Worm (Caenorhabditis elegans) whole organism, L2 larva: ENCODE data around the gene gpa-4.

Experiments used
- C34F6.9 ChIP-seq: fragments of 150-350 bp; optimal IDR thresholded peaks from 2 replicates; lab custom pipeline; 2014; ENCODE audit warnings: missing biosample characterization, missing genetic modification characterization
- F13H6.1 ChIP-seq: sonication (generic microtip); optimal IDR thresholded peaks from 2 replicates; lab custom pipeline; 2016; ENCODE audit warnings: missing genetic modification characterization, missing compliant biosample characterization
- R02D3.7 ChIP-seq: fragments of 150-350 bp; optimal IDR thresholded peaks from 2 replicates; lab custom pipeline; 2014; ENCODE audit warnings: missing biosample characterization, missing genetic modification characterization
- ZK546.5 ChIP-seq: sonication (generic microtip); optimal IDR thresholded peaks from 2 replicates; lab custom pipeline; 2017; ENCODE audit warnings: missing biosample characterization, missing genetic modification characterization
- alr-1 ChIP-seq: fragments of 150-350 bp; optimal IDR thresholded peaks from 2 replicates; lab custom pipeline; 2014; ENCODE audit warnings: missing biosample characterization, missing genetic modification characterization
- ama-1 ChIP-seq: fragments of 150-350 bp; optimal IDR thresholded peaks from 2 replicates; lab custom pipeline; 2018; ENCODE audit warnings: inconsistent platforms
- blmp-1 ChIP-seq: sonication (generic microtip); optimal IDR thresholded peaks from 2 replicates; lab custom pipeline; 2017; ENCODE audit warnings: missing genetic modification characterization, mild to moderate bottlenecking, missing compliant biosample characterization, antibody characterized with exemption, moderate library complexity; ENCODE audit not compliant: insufficient read depth
- ceh-82 ChIP-seq: fragments of 150-350 bp; optimal IDR thresholded peaks from 2 replicates; lab custom pipeline; 2014; ENCODE audit warnings: missing biosample characterization, missing genetic modification characterization
- crh-2 ChIP-seq: sonication (generic microtip); optimal IDR thresholded peaks from 2 replicates; lab custom pipeline; 2017; ENCODE audit warnings: missing biosample characterization, missing genetic modification characterization
- dmd-4 ChIP-seq: sonication (generic microtip); optimal IDR thresholded peaks from 2 replicates; lab custom pipeline; 2017; ENCODE audit warnings: missing biosample characterization, missing genetic modification characterization
- egl-27 ChIP-seq: sonication (generic microtip); optimal IDR thresholded peaks from 3 replicates; lab custom pipeline; 2017; ENCODE audit warnings: missing biosample characterization, missing genetic modification reagents, missing genetic modification characterization
- elt-1 ChIP-seq: fragments of 150-350 bp; optimal IDR thresholded peaks from 2 replicates; lab custom pipeline; 2014; ENCODE audit warnings: missing biosample characterization, missing genetic modification characterization
- elt-3 ChIP-seq: sonication (generic microtip); optimal IDR thresholded peaks from 2 replicates; lab custom pipeline; 2017; ENCODE audit warnings: missing biosample characterization, missing genetic modification characterization
- fos-1 ChIP-seq: fragments of 150-350 bp; optimal IDR thresholded peaks from 2 replicates; lab custom pipeline; 2014; ENCODE audit warnings: missing biosample characterization, missing genetic modification characterization
- gmeb-1 ChIP-seq: fragments of 150-350 bp; optimal IDR thresholded peaks from 2 replicates; lab custom pipeline; 2014; ENCODE audit warnings: missing biosample characterization, missing genetic modification characterization
- lin-11 ChIP-seq: fragments of 150-350 bp; sonication (generic microtip); optimal IDR thresholded peaks from 2 replicates; lab custom pipeline; 2014; ENCODE audit warnings: missing biosample characterization, missing genetic modification characterization, inconsistent platforms, mixed read lengths
- lin-13 ChIP-seq: fragments of 150-350 bp; optimal IDR thresholded peaks from 2 replicates; lab custom pipeline; 2014; ENCODE audit warnings: missing biosample characterization, missing genetic modification reagents, missing genetic modification characterization
- lin-39 ChIP-seq: fragments of 150-350 bp; optimal IDR thresholded peaks from 2 replicates; lab custom pipeline; 2014; ENCODE audit warnings: missing biosample characterization, missing genetic modification reagents, missing genetic modification characterization
- lsy-2 ChIP-seq, 2 experiments: fragments of 150-350 bp in 1 of 2; sonication (generic microtip) in 1 of 2; optimal IDR thresholded peaks; 2 replicates each; lab custom pipeline; 2014 to 2017; ENCODE audit warnings: missing biosample characterization in 2 of 2, missing genetic modification characterization in 2 of 2
- mab-5 ChIP-seq: fragments of 150-350 bp; optimal IDR thresholded peaks from 2 replicates; lab custom pipeline; 2014; ENCODE audit warnings: missing biosample characterization, missing genetic modification characterization
- mbf-1 ChIP-seq: sonication (generic microtip); optimal IDR thresholded peaks from 2 replicates; lab custom pipeline; 2017; ENCODE audit warnings: missing biosample characterization, missing genetic modification characterization
- mdl-1 ChIP-seq, 2 experiments: fragments of 150-350 bp in 1 of 2; sonication (generic microtip) in 1 of 2; optimal IDR thresholded peaks; 2 replicates each; lab custom pipeline; 2017; ENCODE audit warnings: missing biosample characterization in 2 of 2, missing genetic modification characterization in 2 of 2
- nhr-11 ChIP-seq: fragments of 150-350 bp; optimal IDR thresholded peaks from 2 replicates; lab custom pipeline; 2014; ENCODE audit warnings: missing biosample characterization, missing genetic modification characterization
- nhr-12 ChIP-seq: fragments of 150-350 bp; optimal IDR thresholded peaks from 2 replicates; lab custom pipeline; 2014; ENCODE audit warnings: missing biosample characterization, missing genetic modification characterization
- nhr-129 ChIP-seq: fragments of 150-350 bp; optimal IDR thresholded peaks from 2 replicates; lab custom pipeline; 2014; ENCODE audit warnings: missing biosample characterization, missing genetic modification characterization
- nhr-21 ChIP-seq: fragments of 150-350 bp; optimal IDR thresholded peaks from 2 replicates; lab custom pipeline; 2014; ENCODE audit warnings: missing biosample characterization, missing genetic modification characterization
- nhr-23 ChIP-seq: fragments of 150-350 bp; optimal IDR thresholded peaks from 2 replicates; lab custom pipeline; 2014; ENCODE audit warnings: missing biosample characterization, missing genetic modification reagents, missing genetic modification characterization
- nhr-237 ChIP-seq: fragments of 150-350 bp; optimal IDR thresholded peaks from 2 replicates; lab custom pipeline; 2014; ENCODE audit warnings: missing biosample characterization, missing genetic modification characterization
- nhr-25 ChIP-seq: fragments of 150-350 bp; sonication (generic microtip); optimal IDR thresholded peaks from 3 replicates; lab custom pipeline; 2014; ENCODE audit warnings: missing biosample characterization, missing genetic modification characterization
- nhr-77 ChIP-seq: fragments of 150-350 bp; optimal IDR thresholded peaks from 2 replicates; lab custom pipeline; 2014; ENCODE audit warnings: missing biosample characterization, missing genetic modification characterization
- sem-4 ChIP-seq: fragments of 150-350 bp; optimal IDR thresholded peaks from 2 replicates; lab custom pipeline; 2014; ENCODE audit warnings: missing biosample characterization, missing genetic modification reagents, missing genetic modification characterization
- skn-1 ChIP-seq: sonication (generic microtip); optimal IDR thresholded peaks from 2 replicates; lab custom pipeline; 2017; ENCODE audit warnings: missing biosample characterization, missing genetic modification characterization
- sma-3 ChIP-seq: sonication (generic microtip); optimal IDR thresholded peaks from 2 replicates; lab custom pipeline; 2016; ENCODE audit warnings: missing genetic modification reagents, missing genetic modification characterization, missing compliant biosample characterization
- snpc-4 ChIP-seq: fragments of 150-350 bp; optimal IDR thresholded peaks from 2 replicates; lab custom pipeline; 2014; ENCODE audit warnings: missing biosample characterization, missing genetic modification characterization
- unc-39 ChIP-seq: fragments of 150-350 bp; optimal IDR thresholded peaks from 2 replicates; lab custom pipeline; 2014; ENCODE audit warnings: missing biosample characterization, missing genetic modification characterization
- unc-55 ChIP-seq: fragments of 150-350 bp; sonication (generic microtip); optimal IDR thresholded peaks from 3 replicates; lab custom pipeline; 2014; ENCODE audit warnings: missing biosample characterization, missing genetic modification reagents, missing genetic modification characterization
- unc-62 ChIP-seq: fragments of 150-350 bp; optimal IDR thresholded peaks from 2 replicates; lab custom pipeline; 2014; ENCODE audit warnings: missing biosample characterization, missing genetic modification reagents, missing genetic modification characterization
- zag-1 ChIP-seq: fragments of 150-350 bp; optimal IDR thresholded peaks from 2 replicates; lab custom pipeline; 2014; ENCODE audit warnings: missing biosample characterization, missing genetic modification characterization
- ztf-1 ChIP-seq: fragments of 200-800 bp; sonication (Bioruptor generic); conservative IDR thresholded peaks from 2 replicates; pipeline ENCODE4 v1.3.6; 2022; ENCODE audit warnings: missing genetic modification characterization, missing compliant biosample characterization
- ztf-11 ChIP-seq: sonication (generic microtip); optimal IDR thresholded peaks from 2 replicates; lab custom pipeline; 2017; ENCODE audit warnings: missing biosample characterization, missing genetic modification characterization
- ztf-4 ChIP-seq: fragments of 150-350 bp; optimal IDR thresholded peaks from 2 replicates; lab custom pipeline; 2014; ENCODE audit warnings: missing biosample characterization, missing genetic modification characterization

Gene gpa-4

ce11 chrIV:385150-385937, 16.2 kb upstream of the gpa-4 start, which contains the start of gene rps-24 (continued):
- peak; percentile 49 for TF ChIP-seq blmp-1 (tag; lab: Kevin White, UChicago)
- peak; percentile 80 for TF ChIP-seq sem-4 (tag; lab: Kevin White, UChicago)

DNA sequence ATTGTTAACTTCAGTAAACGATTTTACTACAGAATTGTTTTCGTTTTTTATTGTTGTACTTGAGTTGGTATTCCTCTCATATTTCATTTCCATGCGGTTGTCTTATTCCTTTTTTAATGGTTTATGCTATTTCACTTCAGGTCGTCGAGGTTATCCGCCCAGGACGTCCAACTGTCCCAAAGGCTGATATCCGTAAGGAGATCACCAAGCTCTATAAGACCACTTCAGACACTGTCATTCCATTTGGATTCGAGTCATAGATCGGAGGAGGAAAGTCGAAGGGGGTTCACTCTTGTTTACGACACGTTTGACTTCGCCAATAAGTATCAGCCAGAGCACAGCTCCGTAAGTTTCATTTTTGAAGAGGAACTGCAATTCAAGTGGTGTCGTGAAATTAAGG, 14.9 kb upstream of the gpa-4 start, which contains the start of gene T07A9.14:
TSS of gene T07A9.14 (plus strand) at position 124 of the 400 bp plus-strand sequence.
- TF ChIP-seq sem-4 (tag; lab: Kevin White, UChicago) (no peak), nhr-12 (tag; lab: Kevin White, UChicago) (no peak), C34F6.9 (tag; lab: Kevin White, UChicago) (no peak)

DNA sequence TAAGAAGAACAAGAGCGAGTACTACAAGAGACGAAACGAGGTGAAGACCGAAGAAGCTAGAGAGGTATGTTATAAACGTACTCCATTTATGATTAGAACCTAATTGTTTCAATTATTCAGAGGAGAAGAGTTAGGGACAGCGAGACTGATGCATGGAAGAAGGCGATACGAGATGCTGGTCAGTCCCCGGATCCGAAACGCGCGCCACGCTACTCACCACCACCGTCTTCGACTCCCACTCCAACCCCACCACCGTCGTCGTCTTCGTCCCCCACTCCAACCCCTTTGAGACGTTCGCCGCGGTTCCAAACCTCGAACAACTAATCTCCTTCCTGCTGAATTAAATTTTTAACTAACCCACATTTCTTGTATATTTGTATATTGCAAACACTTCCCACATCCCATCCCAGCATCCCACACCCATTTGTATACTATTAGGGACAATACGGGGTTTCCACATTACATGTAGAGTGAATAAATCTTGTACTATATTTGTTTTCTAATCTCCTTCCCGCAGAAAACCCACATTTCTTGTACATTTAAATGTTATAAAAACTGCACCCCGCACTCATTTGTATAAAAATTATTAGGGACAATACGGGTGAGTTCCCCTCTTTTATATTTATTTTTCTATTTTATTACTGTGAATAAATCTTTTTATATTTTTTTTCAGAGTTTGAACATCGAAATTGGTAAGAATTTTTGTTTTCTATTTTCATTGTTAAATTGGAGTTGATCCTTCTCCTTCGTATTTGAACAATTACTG, 14.0 kb upstream of the gpa-4 start:
- TF ChIP-seq nhr-129 (no peak), lin-39 (no peak), nhr-12 (tag; lab: Kevin White, UChicago) (no peak), nhr-21 (no peak), lsy-2 (tag; optimal IDR thresholded peaks at IDR 0.05; lab: Kevin White, UChicago) (no peak), ztf-1 (GFP tag; lab: Robert Waterston, UW) (no peak)

DNA sequence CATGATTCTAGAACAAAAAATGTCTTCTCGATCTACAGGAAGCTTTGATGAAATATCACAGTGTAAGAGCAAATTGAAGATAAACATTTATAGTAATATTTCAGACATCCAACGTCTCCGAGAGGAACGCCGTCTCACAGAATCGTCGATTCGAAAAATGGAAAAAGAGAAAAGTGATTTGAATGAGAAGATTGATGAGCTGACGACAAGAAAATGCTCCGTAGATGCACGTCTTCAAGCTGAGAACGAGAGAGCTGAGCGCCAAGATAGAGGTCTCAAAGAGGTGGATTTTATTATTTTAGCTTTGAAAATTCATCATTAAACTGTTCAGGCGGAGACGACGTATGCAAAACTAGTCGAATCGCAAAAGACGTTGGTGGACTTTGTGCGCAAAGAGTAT, 13.4 kb upstream of the gpa-4 start, which contains the start of gene ssna-1:
TSS of gene ssna-1 (plus strand) at position 12 of the 400 bp plus-strand sequence.
- TF ChIP-seq unc-39 (tag; lab: Kevin White, UChicago) (no peak), nhr-23 (no peak), R02D3.7 (tag; lab: Kevin White, UChicago) (no peak), unc-62 (GFP tag; lab: Kevin White, UChicago) (no peak), ZK546.5 (no peak), egl-27 (no peak), skn-1 (tag; lab: Kevin White, UChicago) (no peak), elt-1 (tag; lab: Kevin White, UChicago) (no peak), blmp-1 (tag; lab: Kevin White, UChicago) (no peak), nhr-11 (tag; lab: Kevin White, UChicago) (no peak), ztf-11 (tag; lab: Kevin White, UChicago) (no peak), ceh-82 (tag; lab: Kevin White, UChicago) (no peak), nhr-25 (tag; lab: Kevin White, UChicago) (no peak), sma-3 (GFP tag; lab: Kevin White, UChicago) (no peak), zag-1 (tag; lab: Kevin White, UChicago) (no peak), gmeb-1 (tag; lab: Kevin White, UChicago) (no peak), dmd-4 (tag; lab: Kevin White, UChicago) (no peak), nhr-77 (no peak), lin-11 (no peak)

DNA sequence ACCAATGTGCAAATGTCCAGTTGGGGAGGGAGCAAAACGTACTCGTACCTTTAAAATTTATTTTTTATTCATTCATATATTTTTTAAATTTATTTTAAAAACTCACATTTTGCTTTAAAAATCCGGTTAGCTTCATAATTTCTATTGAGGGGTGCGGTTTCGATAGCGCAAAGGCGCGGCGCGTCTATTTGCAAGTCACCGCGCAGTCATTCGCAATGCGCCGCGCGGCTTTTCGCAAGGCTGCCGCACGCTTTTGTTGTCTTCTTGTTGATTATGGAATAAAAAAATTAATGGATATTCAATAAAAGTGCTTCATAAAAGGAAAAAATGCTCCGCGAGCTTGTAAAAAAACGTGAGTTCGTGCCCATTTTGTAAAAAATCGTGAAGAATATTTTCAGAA, 11.2 kb upstream of the gpa-4 start, which contains the start of the genes ears-2 and uncp-18:
TSS of gene ears-2 (minus strand) at position 190 of the 400 bp plus-strand sequence.
TSS of gene uncp-18 (plus strand) at position 282 of the 400 bp plus-strand sequence.
- peak; percentile 49 for TF ChIP-seq ZK546.5
- TF ChIP-seq mdl-1 (tag; optimal IDR thresholded peaks at IDR 0.05; lab: Kevin White, UChicago) = peak; percentile 12 to 56
- TF ChIP-seq ceh-82 (tag; lab: Kevin White, UChicago) = peak; percentile 76
- TF ChIP-seq ztf-4 (tag; lab: Kevin White, UChicago) = peak; percentile 85
- TF ChIP-seq unc-55 = peak; percentile 94
- TF ChIP-seq fos-1 (tag; lab: Kevin White, UChicago) = peak; percentile 53
- TF ChIP-seq lin-13 (GFP tag; lab: Kevin White, UChicago) = peak; percentile 94
- TF ChIP-seq F13H6.1 (tag; lab: Kevin White, UChicago) = peak; percentile 95
- peak; percentile 80 to 95 for TF ChIP-seq lsy-2 (tag; optimal IDR thresholded peaks at IDR 0.05; lab: Kevin White, UChicago)
- TF ChIP-seq snpc-4 (tag; lab: Kevin White, UChicago) = peak; percentile 62
- TF ChIP-seq nhr-237 (tag; lab: Kevin White, UChicago) = no peak
- peak; percentile 97 for TF ChIP-seq lin-11
- peak; percentile 77 for TF ChIP-seq skn-1 (tag; lab: Kevin White, UChicago)
- TF ChIP-seq nhr-23 = no peak
- TF ChIP-seq nhr-21 = peak; percentile 80
- no peak for TF ChIP-seq elt-3
- peak; percentile 85 for TF ChIP-seq crh-2 (tag; lab: Kevin White, UChicago)
- no peak for TF ChIP-seq unc-62 (GFP tag; lab: Kevin White, UChicago)
- no peak for TF ChIP-seq lin-39
- TF ChIP-seq blmp-1 (tag; lab: Kevin White, UChicago) = peak; percentile 39
- no peak for TF ChIP-seq ama-1 (lab: Kevin White, UChicago)
- TF ChIP-seq alr-1 (tag; lab: Kevin White, UChicago) = no peak
- TF ChIP-seq unc-39 (tag; lab: Kevin White, UChicago) = no peak
- peak; percentile 91 for TF ChIP-seq mab-5 (tag; lab: Kevin White, UChicago)
- peak; percentile 75 for TF ChIP-seq C34F6.9 (tag; lab: Kevin White, UChicago)
- TF ChIP-seq nhr-12 (tag; lab: Kevin White, UChicago) = no peak
- TF ChIP-seq ztf-11 (tag; lab: Kevin White, UChicago) = peak; percentile 23
- peak; percentile 81 for TF ChIP-seq nhr-129
- no peak for TF ChIP-seq mbf-1
